Worm (Caenorhabditis elegans) whole organism, young adult: ENCODE measurements around the gene sru-26.

Source experiments
- F33H1.4 ChIP-seq: fragments of 200-800 bp; sonication (Bioruptor generic); IDR thresholded peaks from 2 replicates; pipeline ENCODE4 v1.3.6; 2022; ENCODE audit warnings: missing genetic modification reagents, missing genetic modification characterization, missing compliant biosample characterization
- F37B4.10 ChIP-seq: fragments of 200-800 bp; sonication (Bioruptor generic); IDR thresholded peaks from 2 replicates; pipeline ENCODE4 v1.3.6; 2022; ENCODE audit warnings: missing genetic modification characterization, missing compliant biosample characterization
- Y79H2A.3 ChIP-seq: fragments of 200-800 bp; sonication (Bioruptor generic); conservative IDR thresholded peaks from 2 replicates; pipeline ENCODE4 v1.3.6; 2022; ENCODE audit warnings: missing genetic modification reagents, missing genetic modification characterization, missing compliant biosample characterization
- ama-1 ChIP-seq, 3 experiments: fragments of 150-350 bp in 1 of 3; sonication (generic microtip) in 2 of 3; optimal IDR thresholded peaks; 2 replicates each; lab custom pipeline; 2014 to 2018; ENCODE audit warnings: missing biosample characterization in 2 of 3, missing genetic modification characterization in 2 of 3, missing genetic modification reagents in 2 of 3
- aptf-3 ChIP-seq: fragments of 200-800 bp; sonication (Bioruptor generic); IDR thresholded peaks from 2 replicates; pipeline ENCODE4 v1.3.6; 2022; ENCODE audit warnings: missing genetic modification characterization, missing compliant biosample characterization
- cebp-2 ChIP-seq: fragments of 200-800 bp; sonication (Bioruptor generic); IDR thresholded peaks from 2 replicates; pipeline ENCODE4 v1.3.6; 2022; ENCODE audit warnings: missing genetic modification characterization, missing compliant biosample characterization
- ceh-40 ChIP-seq: fragments of 200-800 bp; sonication (Bioruptor generic); IDR thresholded peaks from 2 replicates; pipeline ENCODE4 v1.3.6; 2022; ENCODE audit warnings: missing genetic modification characterization, missing compliant biosample characterization
- ekl-4 ChIP-seq: fragments of 200-800 bp; sonication (Bioruptor generic); IDR thresholded peaks from 2 replicates; pipeline ENCODE4 v1.3.6; 2022; ENCODE audit warnings: missing genetic modification reagents, missing genetic modification characterization, missing compliant biosample characterization
- gei-17 ChIP-seq: fragments of 200-800 bp; sonication (Bioruptor generic); optimal IDR thresholded peaks from 2 replicates; lab custom pipeline; 2018; ENCODE audit warnings: mild to moderate bottlenecking, missing genetic modification characterization, missing compliant biosample characterization
- rec-8 ChIP-seq, 2 experiments: sonication (generic microtip); optimal IDR thresholded peaks; 2 replicates each; lab custom pipeline; 2016; ENCODE audit warnings: mild to moderate bottlenecking in 2 of 2, missing genetic modification characterization in 2 of 2, missing genetic modification reagents in 2 of 2, missing genotype in 2 of 2, missing biosample characterization in 1 of 2, missing compliant biosample characterization in 1 of 2, moderate library complexity in 1 of 2
- tlf-1 ChIP-seq: fragments of 200-800 bp; sonication (Bioruptor generic); optimal IDR thresholded peaks from 2 replicates; lab custom pipeline; 2018; ENCODE audit warnings: mild to moderate bottlenecking, missing genetic modification characterization, missing compliant biosample characterization
- unc-62 ChIP-seq: fragments of 150-350 bp; optimal IDR thresholded peaks from 2 replicates; lab custom pipeline; 2014; ENCODE audit warnings: missing biosample characterization, missing genetic modification reagents, missing genetic modification characterization
- ztf-26 ChIP-seq: sonication (generic microtip); optimal IDR thresholded peaks from 2 replicates; lab custom pipeline; 2017; ENCODE audit warnings: missing genetic modification characterization, missing compliant biosample characterization

DNA sequence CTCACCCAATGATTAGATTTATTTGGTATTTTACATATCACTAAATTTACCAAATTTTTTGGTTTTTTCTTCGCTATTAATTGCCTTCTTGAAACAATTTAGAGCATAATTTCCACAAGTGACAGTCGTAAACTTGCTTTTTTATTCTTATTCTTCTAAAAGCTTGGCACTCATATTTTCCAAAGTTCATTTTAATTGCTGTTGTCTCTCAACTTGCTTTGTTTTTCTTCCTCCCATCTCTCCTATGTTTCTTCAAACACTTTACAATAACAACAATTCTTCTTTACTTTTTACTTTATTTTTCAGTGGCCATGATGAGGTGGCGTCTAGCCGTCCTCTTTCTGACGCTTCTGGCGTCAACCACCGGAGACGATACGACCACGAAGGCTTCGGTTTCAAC, 18.9 kb upstream of the sru-26 start, which contains the start of gene igdb-2:
- TF ChIP-seq unc-62 (GFP tag; lab: Kevin White, UChicago) (no peak), ekl-4 (no peak), ama-1 (optimal IDR thresholded peaks at IDR 0.05; lab: Kevin White, UChicago) (no peak), ama-1 (GFP tag; optimal IDR thresholded peaks at IDR 0.05; lab: Kevin White, UChicago) (no peak), ztf-26 (no peak), ceh-40 (GFP tag; lab: Robert Waterston, UW) (no peak), tlf-1 (GFP tag; lab: Kevin White, UChicago) (no peak), cebp-2 (GFP tag; lab: Robert Waterston, UW) (no peak), F33H1.4 (GFP tag; lab: Robert Waterston, UW) (no peak), rec-8 (tag; optimal IDR thresholded peaks at IDR 0.05; lab: Kevin White, UChicago) (no peak), aptf-3 (GFP tag; lab: Robert Waterston, UW) (no peak), Y79H2A.3 (GFP tag; lab: Robert Waterston, UW) (no peak), F37B4.10 (GFP tag; lab: Robert Waterston, UW) (no peak), gei-17 (GFP tag; lab: Kevin White, UChicago) (no peak)
